Worm (Caenorhabditis elegans) whole organism, young adult: ENCODE measurements around the gene ttll-5.

Experiments used
- F23B12.7 ChIP-seq: sonication (generic microtip); optimal IDR thresholded peaks from 2 replicates; lab custom pipeline; 2017; ENCODE audit warnings: missing genetic modification characterization, mild to moderate bottlenecking, missing compliant biosample characterization, antibody characterized with exemption, moderate library complexity; ENCODE audit not compliant: insufficient read depth
- ama-1 ChIP-seq, 3 experiments: fragments of 150-350 bp in 1 of 3; sonication (generic microtip) in 2 of 3; optimal IDR thresholded peaks; 2 replicates each; lab custom pipeline; 2014 to 2018; ENCODE audit warnings: missing biosample characterization in 2 of 3, missing genetic modification characterization in 2 of 3, missing genetic modification reagents in 2 of 3
- hlh-12 ChIP-seq: sonication (generic microtip); optimal IDR thresholded peaks from 2 replicates; lab custom pipeline; 2016; ENCODE audit warnings: missing genetic modification characterization, missing compliant biosample characterization
- hmg-20 ChIP-seq: fragments of 200-800 bp; sonication (Bioruptor generic); IDR thresholded peaks from 2 replicates; pipeline ENCODE4 v1.3.6; 2022; ENCODE audit warnings: missing genetic modification reagents, missing genetic modification characterization, missing compliant biosample characterization
- lin-26 ChIP-seq: fragments of 200-800 bp; sonication (Bioruptor generic); IDR thresholded peaks from 2 replicates; pipeline ENCODE4 v1.3.6; 2022; ENCODE audit warnings: missing genetic modification reagents, missing genetic modification characterization, missing compliant biosample characterization
- madf-3 ChIP-seq: fragments of 200-800 bp; sonication (Bioruptor generic); IDR thresholded peaks from 2 replicates; pipeline ENCODE4 v1.3.6; 2022; ENCODE audit warnings: missing genetic modification reagents, missing genetic modification characterization, missing compliant biosample characterization
- pbrm-1 ChIP-seq: fragments of 200-800 bp; sonication (Bioruptor generic); IDR thresholded peaks from 2 replicates; pipeline ENCODE4 v1.3.6; 2022; ENCODE audit warnings: missing genetic modification reagents, missing genetic modification characterization, missing compliant biosample characterization
- pha-4 ChIP-seq: fragments of 150-350 bp; sonication (generic microtip); optimal IDR thresholded peaks from 2 replicates; lab custom pipeline; 2014; ENCODE audit warnings: missing biosample characterization, missing genetic modification reagents, missing genetic modification characterization
- snpc-4 ChIP-seq, 5 experiments: fragments of 150-350 bp in 1 of 5; sonication (generic microtip) in 4 of 5; optimal IDR thresholded peaks; 2 replicates each; lab custom pipeline; 2014 to 2018; ENCODE audit warnings: missing genetic modification characterization in 5 of 5, missing biosample characterization in 3 of 5, antibody characterized with exemption in 2 of 5, mild to moderate bottlenecking in 2 of 5, missing compliant biosample characterization in 2 of 5, missing genotype in 2 of 5, moderate library complexity in 2 of 5, missing genetic modification reagents in 1 of 5
- unc-62 ChIP-seq: fragments of 150-350 bp; optimal IDR thresholded peaks from 2 replicates; lab custom pipeline; 2014; ENCODE audit warnings: missing biosample characterization, missing genetic modification reagents, missing genetic modification characterization

DNA sequence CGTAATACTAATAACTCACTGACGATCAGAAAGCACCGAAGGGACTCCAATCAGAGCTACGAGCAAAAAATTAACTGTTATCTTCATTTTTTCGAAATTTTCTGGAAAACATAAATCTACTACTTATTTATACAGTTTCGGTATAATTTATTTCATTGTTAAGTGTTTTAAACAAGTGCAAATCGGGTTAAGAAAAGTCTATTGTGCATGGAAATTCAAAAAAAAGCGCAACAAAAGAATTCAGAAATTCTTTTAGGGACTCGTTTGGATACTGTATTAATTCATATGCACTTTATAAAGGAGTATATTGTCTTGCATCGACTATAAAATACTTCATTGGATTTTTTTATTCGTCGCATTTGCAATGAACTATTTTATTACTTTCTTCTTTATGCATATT is 36.7 kb upstream of the ttll-5 start, which contains the start of the genes nas-20 and nas-21:
- TF ChIP-seq lin-26 (GFP tag; lab: Robert Waterston, UW) (no peak), snpc-4 (GFP tag; optimal IDR thresholded peaks at IDR 0.05; lab: Kevin White, UChicago) (no peak), snpc-4 (tag; optimal IDR thresholded peaks at IDR 0.05; lab: Kevin White, UChicago) (no peak), F23B12.7 (no peak), hmg-20 (GFP tag; lab: Robert Waterston, UW) (no peak), hlh-12 (tag; lab: Kevin White, UChicago) (no peak), pbrm-1 (GFP tag; lab: Robert Waterston, UW) (no peak), madf-3 (GFP tag; lab: Robert Waterston, UW) (no peak), pha-4 (no peak), unc-62 (GFP tag; lab: Kevin White, UChicago) (no peak), ama-1 (optimal IDR thresholded peaks at IDR 0.05; lab: Kevin White, UChicago) (no peak), ama-1 (GFP tag; optimal IDR thresholded peaks at IDR 0.05; lab: Kevin White, UChicago) (no peak)
